Worm (Caenorhabditis elegans): ENCODE results near the gene F56A8.4.

F56A8.4 gene

DNA sequence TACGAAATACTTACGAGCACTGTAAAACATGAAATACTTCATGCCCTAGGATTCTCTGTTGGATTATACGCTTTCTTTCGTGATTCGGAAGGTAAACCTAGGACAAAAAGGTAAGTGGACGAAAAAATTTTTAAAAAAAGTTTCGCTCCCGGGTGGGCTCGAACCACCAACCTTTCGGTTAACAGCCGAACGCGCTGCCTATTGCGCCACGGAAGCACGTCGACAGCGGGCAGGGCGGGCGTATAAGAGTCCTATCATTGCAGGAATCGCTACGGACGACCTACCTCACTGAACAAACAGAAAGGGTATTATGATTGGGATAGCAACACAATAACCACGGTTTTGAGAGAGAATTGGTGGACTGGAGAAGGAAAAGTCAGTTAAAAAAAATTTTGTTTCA is 38.1 kb upstream of the F56A8.4 start (continued):
- TF ChIP-seq unc-130 (GFP tag; optimal IDR thresholded peaks at IDR 0.05) (no peak), mxl-1 (tag; optimal IDR thresholded peaks at IDR 0.05) (no peak), ztf-18 (tag; optimal IDR thresholded peaks at IDR 0.05) (no peak), rpc-1 (optimal IDR thresholded peaks at IDR 0.05) (peak; percentile 48), rpc-1 (tag; optimal IDR thresholded peaks at IDR 0.05) (peak; percentile 35), egl-44 (GFP tag; IDR thresholded peaks at IDR 0.05) (peak; percentile 52; the same call in 1 of the 2 replicates), somi-1 (GFP tag; optimal IDR thresholded peaks at IDR 0.05) (no peak), Y95B8A.8 (GFP tag; IDR thresholded peaks at IDR 0.05) (0 out of 2 replicates have a peak, but pooled peaks have one; percentile 50), sptf-2 (GFP tag; optimal IDR thresholded peaks at IDR 0.05) (peak; percentile 49), sea-2 (GFP tag; IDR thresholded peaks at IDR 0.05) (no peak), ama-1 (optimal IDR thresholded peaks at IDR 0.05) (no peak), ama-1 (GFP tag; optimal IDR thresholded peaks at IDR 0.05) (no peak), nfya-2 (GFP tag; IDR thresholded peaks at IDR 0.05) (no peak), mes-4 (tag; optimal IDR thresholded peaks at IDR 0.05) (no peak), lsl-1 (GFP tag; optimal IDR thresholded peaks at IDR 0.05) (peak; percentile 38), T07F8.4 (tag; optimal IDR thresholded peaks at IDR 0.05) (no peak), F39B2.1 (GFP tag; IDR thresholded peaks at IDR 0.05) (no peak), F52B5.7 (tag; optimal IDR thresholded peaks at IDR 0.05) (no peak), tbp1 (GFP tag; optimal IDR thresholded peaks at IDR 0.05) (peak; percentile 94), ekl-4 (GFP tag; IDR thresholded peaks at IDR 0.05) (0 out of 2 replicates have a peak, but pooled peaks have one; percentile 14), nhr-179 (tag; optimal IDR thresholded peaks at IDR 0.05) (no peak), F23B12.7 (tag; optimal IDR thresholded peaks at IDR 0.05; ENCODE audit: insufficient read depth) (peak; percentile 40), nfyb-1 (GFP tag; IDR thresholded peaks at IDR 0.05) (0 out of 2 replicates have a peak, but pooled peaks have one; percentile 30), egl-18 (GFP tag; IDR thresholded peaks at IDR 0.05) (no peak), Y53G8AR.9 (GFP tag; conservative IDR thresholded peaks at IDR 0.05) (no peak), attf-5 (GFP tag; optimal IDR thresholded peaks at IDR 0.05) (no peak), lin-26 (GFP tag; IDR thresholded peaks at IDR 0.05) (peak; percentile 60; the same call in 1 of the 2 replicates), lin-54 (GFP tag; optimal IDR thresholded peaks at IDR 0.05) (peak; percentile 24), C17E4.6 (GFP tag; IDR thresholded peaks at IDR 0.05) (no peak), ets-4 (GFP tag; optimal IDR thresholded peaks at IDR 0.05) (no peak), akir-1 (GFP tag; optimal IDR thresholded peaks at IDR 0.05) (peak; percentile 13), zfh-2 (GFP tag; conservative IDR thresholded peaks at IDR 0.05) (peak; percentile 59), madf-3 (GFP tag; IDR thresholded peaks at IDR 0.05) (no peak; the same call in 1 of the 2 replicates), F49E8.2 (tag; optimal IDR thresholded peaks at IDR 0.05; ENCODE audit: insufficient read depth) (no peak), atf-7 (tag; optimal IDR thresholded peaks at IDR 0.05) (no peak), attf-6 (GFP tag; IDR thresholded peaks at IDR 0.05) (no peak), unc-62 (GFP tag; optimal IDR thresholded peaks at IDR 0.05) (no peak), F57A8.1 (GFP tag; optimal IDR thresholded peaks at IDR 0.05) (no peak), snpc-1.3 (tag; optimal IDR thresholded peaks at IDR 0.05; ENCODE audit: insufficient read depth) (peak; percentile 5), hmg-1.2 (GFP tag; IDR thresholded peaks at IDR 0.05) (peak; percentile 72), ztf-3 (GFP tag; optimal IDR thresholded peaks at IDR 0.05) (no peak), pha-4 (tag; optimal IDR thresholded peaks at IDR 0.05) (no peak), nhr-90 (tag; optimal IDR thresholded peaks at IDR 0.05) (no peak), madf-10 (tag; optimal IDR thresholded peaks at IDR 0.05) (no peak), fkh-3 (tag; optimal IDR thresholded peaks at IDR 0.05) (no peak), Y53F4B.3 (GFP tag; IDR thresholded peaks at IDR 0.05) (no peak), C06A6.2 (GFP tag; conservative IDR thresholded peaks at IDR 0.05) (0 out of 2 replicates have a peak, but pooled peaks have one; percentile 12), ZK185.1 (tag; optimal IDR thresholded peaks at IDR 0.05; ENCODE audit: poor library complexity, severe bottlenecking) (peak; percentile 42), die-1 (tag; optimal IDR thresholded peaks at IDR 0.05) (no peak), let-526 (GFP tag; IDR thresholded peaks at IDR 0.05) (no peak)
